Fruit fly (Drosophila melanogaster) S2 (cell line): Measurements from ENCODE around the gene CG8925.

Experiments used
- CG8478 ChIP-seq: fragments of >200 bp; optimal IDR thresholded peaks from 2 replicates; lab custom pipeline; 2018
- CTCF ChIP-seq, 2 experiments: fragments of >200 bp; optimal IDR thresholded peaks; 2 replicates each; lab custom pipeline; 2018

CG8925 gene

DNA sequence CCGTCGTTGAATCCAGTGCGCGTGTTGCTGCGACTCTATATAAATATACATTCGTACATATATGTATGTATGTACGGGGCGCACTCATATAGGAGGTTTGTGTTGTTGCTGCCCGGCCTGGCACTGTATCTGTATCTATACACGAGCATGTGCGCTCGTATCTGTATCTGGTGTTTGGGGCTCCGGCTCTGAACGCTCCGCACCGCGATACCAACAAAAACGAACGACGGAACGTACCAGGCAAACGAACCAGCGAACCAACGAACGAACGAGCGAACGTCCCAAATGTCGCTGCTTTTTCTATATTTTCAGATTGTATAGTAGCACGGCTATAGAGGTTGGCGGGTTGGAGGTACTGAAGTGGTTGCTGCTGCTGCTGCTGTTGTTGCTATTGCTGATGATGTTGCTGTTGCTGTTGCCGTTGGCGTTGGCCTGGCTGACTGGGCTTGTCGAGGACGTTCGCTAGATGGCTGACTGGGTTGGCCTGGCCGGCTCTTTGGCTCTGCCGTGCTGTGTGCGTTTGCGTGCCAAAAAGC, 35.4 kb downstream of the CG8925 start:
- TF ChIP-seq CG8478 (lab: Kevin White, UChicago) (no peak), CTCF (optimal IDR thresholded peaks at IDR 0.05; lab: Kevin White, UChicago) (peak; percentile 26 to 33)

dm6 chr3R:16208106-16208780, 36.5 kb downstream of the CG8925 start:
- no peak for TF ChIP-seq CTCF (optimal IDR thresholded peaks at IDR 0.05; lab: Kevin White, UChicago)
- no peak for TF ChIP-seq CG8478 (lab: Kevin White, UChicago)

- TF ChIP-seq CTCF (optimal IDR thresholded peaks at IDR 0.05; lab: Kevin White, UChicago) (no peak), CG8478 (lab: Kevin White, UChicago) (no peak)
Measured at dm6 chr3R:16208924-16209713, 37.3 kb downstream of the CG8925 start.

dm6 chr3R:16209714-16210553, 38.1 kb downstream of the CG8925 start:
- TF ChIP-seq CTCF (optimal IDR thresholded peaks at IDR 0.05; lab: Kevin White, UChicago): no peak
- no peak for TF ChIP-seq CG8478 (lab: Kevin White, UChicago)

dm6 chr3R:16210808-16211578, 39.2 kb downstream of the CG8925 start:
- TF ChIP-seq CG8478 (lab: Kevin White, UChicago) (no peak), CTCF (optimal IDR thresholded peaks at IDR 0.05; lab: Kevin White, UChicago) (no peak)

- TF ChIP-seq CG8478 (lab: Kevin White, UChicago) (no peak), CTCF (optimal IDR thresholded peaks at IDR 0.05; lab: Kevin White, UChicago) (no peak)
Measured at dm6 chr3R:16211883-16212540, 40.2 kb downstream of the CG8925 start.

- TF ChIP-seq CTCF (optimal IDR thresholded peaks at IDR 0.05; lab: Kevin White, UChicago): no peak
- TF ChIP-seq CG8478 (lab: Kevin White, UChicago): no peak
Measured at dm6 chr3R:16212859-16213708, 41.3 kb downstream of the CG8925 start.

DNA sequence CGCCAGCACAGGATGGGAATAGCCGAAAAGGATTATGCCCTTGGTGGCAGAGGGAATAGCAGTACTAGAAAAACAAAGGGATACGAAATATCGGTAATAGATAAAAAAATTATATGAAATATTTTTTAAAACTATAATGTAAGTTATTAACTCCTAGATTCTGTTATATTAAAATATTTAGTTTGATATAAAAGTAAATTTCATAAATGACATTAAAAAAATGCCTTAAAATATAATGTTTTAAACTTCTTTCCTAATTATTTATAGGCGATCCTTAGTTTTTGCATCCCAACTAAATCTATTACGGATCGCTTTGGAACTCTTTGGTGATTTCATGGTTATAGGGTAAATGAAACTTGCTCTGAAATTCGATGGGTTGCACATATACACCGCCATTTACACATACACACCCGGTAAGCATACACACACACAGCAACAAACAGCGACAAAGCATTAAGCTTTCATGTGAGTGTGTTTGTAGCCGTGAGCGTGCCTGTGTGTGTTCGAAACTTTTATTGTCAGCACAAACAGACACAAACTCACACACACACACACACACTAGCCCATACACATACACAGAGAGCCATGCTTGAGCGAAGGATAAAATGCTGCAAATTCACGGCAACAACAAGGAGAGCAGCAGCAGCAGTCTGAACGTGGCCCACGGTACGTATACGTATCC, 42.1 kb downstream of the CG8925 start:
- no peak for TF ChIP-seq CTCF (optimal IDR thresholded peaks at IDR 0.05; lab: Kevin White, UChicago)
- no peak for TF ChIP-seq CG8478 (lab: Kevin White, UChicago)

- TF ChIP-seq CG8478 (lab: Kevin White, UChicago): no peak
Measured at dm6 chr3R:16214474-16215318, 42.9 kb downstream of the CG8925 start.

- TF ChIP-seq CTCF (optimal IDR thresholded peaks at IDR 0.05; lab: Kevin White, UChicago): no peak
- TF ChIP-seq CG8478 (lab: Kevin White, UChicago): no peak
Measured at dm6 chr3R:16215319-16215701, 43.5 kb downstream of the CG8925 start.

DNA sequence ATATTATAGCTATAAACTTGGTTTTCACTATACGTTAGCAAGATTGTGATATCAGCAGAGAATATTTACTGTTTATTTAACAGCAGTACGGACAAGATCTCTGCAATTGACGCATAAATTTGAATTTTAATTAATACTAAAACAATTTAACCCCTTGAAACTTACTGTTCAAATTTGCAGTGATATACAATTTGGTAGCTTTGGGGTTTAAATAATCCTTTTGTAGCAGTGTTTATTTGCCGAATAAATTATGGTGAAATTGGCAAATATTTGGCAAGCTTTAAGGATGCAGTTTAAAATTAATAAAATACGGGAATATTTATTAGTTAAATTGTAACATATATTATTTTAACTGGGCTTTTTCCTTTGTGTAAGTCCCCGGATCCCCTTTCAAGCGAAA, 45.6 kb downstream of the CG8925 start:
- TF ChIP-seq CTCF (optimal IDR thresholded peaks at IDR 0.05; lab: Kevin White, UChicago) (no peak), CG8478 (lab: Kevin White, UChicago) (no peak)
